Worm (Caenorhabditis elegans): ENCODE measurements around the gene srd-56.
A peak's percentile ranks its signal among the peaks of the same experiment; 100 is the strongest.

The srd-56 gene

ce11 chrII:7183493-7184272 is 19.3 kb downstream of the srd-56 start, which contains the start of gene pdl-1 (continued):
- TF ChIP-seq snpc-3.4 (tag; optimal IDR thresholded peaks at IDR 0.05) (peak; percentile 87), nhr-90 (tag; optimal IDR thresholded peaks at IDR 0.05) (peak; percentile 91), nhr-80 (tag; optimal IDR thresholded peaks at IDR 0.05) (peak; percentile 46), madf-6 (GFP tag; IDR thresholded peaks at IDR 0.05) (peak; percentile 73; the same call in 1 of the 2 replicates), rec-8 (tag; optimal IDR thresholded peaks at IDR 0.05) (peak; percentile 84 to 97), lin-54 (GFP tag; optimal IDR thresholded peaks at IDR 0.05) (peak; percentile 78), lin-26 (GFP tag; IDR thresholded peaks at IDR 0.05) (peak; percentile 96), ztf-22 (GFP tag; optimal IDR thresholded peaks at IDR 0.05) (peak; percentile 44), ceh-91 (GFP tag; IDR thresholded peaks at IDR 0.05) (no peak), F57C9.4 (tag; optimal IDR thresholded peaks at IDR 0.05) (peak; percentile 65), C06A6.2 (GFP tag; conservative IDR thresholded peaks at IDR 0.05) (0 out of 2 replicates have a peak, but pooled peaks have one; percentile 43), atf-7 (tag; optimal IDR thresholded peaks at IDR 0.05) (peak; percentile 85), lsy-27 (tag; optimal IDR thresholded peaks at IDR 0.05; ENCODE audit: borderline replicate concordance, insufficient read depth) (peak; percentile 52), tbp1 (GFP tag; optimal IDR thresholded peaks at IDR 0.05) (peak; percentile 96), Y67H2A.10 (GFP tag; conservative IDR thresholded peaks at IDR 0.05) (no peak), mes-4 (tag; optimal IDR thresholded peaks at IDR 0.05) (peak; percentile 91), die-1 (tag; optimal IDR thresholded peaks at IDR 0.05) (peak; percentile 96), F33H1.4 (GFP tag; IDR thresholded peaks at IDR 0.05) (peak; percentile 47; the same call in 1 of the 2 replicates), hlh-26 (GFP tag; conservative IDR thresholded peaks at IDR 0.05) (0 out of 2 replicates have a peak, but pooled peaks have one; percentile 61), F57A8.1 (GFP tag; optimal IDR thresholded peaks at IDR 0.05) (peak; percentile 46), ztf-25 (GFP tag; IDR thresholded peaks at IDR 0.05) (peak; percentile 84; the same call in 1 of the 2 replicates), dpff-1 (tag; optimal IDR thresholded peaks at IDR 0.05) (peak; percentile 13), hsf-1 (GFP tag; IDR thresholded peaks at IDR 0.05) (peak; percentile 50; the same call in 1 of the 2 replicates), cebp-1 (GFP tag; IDR thresholded peaks at IDR 0.05) (no peak), cebp-1 (tag; optimal IDR thresholded peaks at IDR 0.05) (peak; percentile 80), fkh-3 (tag; optimal IDR thresholded peaks at IDR 0.05) (peak; percentile 71), F52B5.7 (tag; optimal IDR thresholded peaks at IDR 0.05) (peak; percentile 94), mel-28 (tag; optimal IDR thresholded peaks at IDR 0.05; ENCODE audit: borderline replicate concordance) (peak; percentile 57), zfh-2 (GFP tag; conservative IDR thresholded peaks at IDR 0.05) (no peak; the same call in 1 of the 2 replicates), snpc-1.1 (tag; optimal IDR thresholded peaks at IDR 0.05; ENCODE audit: insufficient read depth) (peak; percentile 59), Y53F4B.3 (GFP tag; IDR thresholded peaks at IDR 0.05) (peak; percentile 68; the same call in 1 of the 2 replicates), Y95B8A.8 (GFP tag; IDR thresholded peaks at IDR 0.05) (peak; percentile 62; the same call in 1 of the 2 replicates), gei-17 (GFP tag; optimal IDR thresholded peaks at IDR 0.05) (peak; percentile 39), F22D6.2 (tag; optimal IDR thresholded peaks at IDR 0.05) (peak; percentile 6), madf-10 (tag; optimal IDR thresholded peaks at IDR 0.05) (peak; percentile 86), hmg-1.2 (GFP tag; IDR thresholded peaks at IDR 0.05) (peak; percentile 78), hlh-12 (tag; optimal IDR thresholded peaks at IDR 0.05) (peak; percentile 84), ztf-3 (GFP tag; optimal IDR thresholded peaks at IDR 0.05) (peak; percentile 51), Y79H2A.3 (GFP tag; conservative IDR thresholded peaks at IDR 0.05) (peak; percentile 72; the same call in 1 of the 2 replicates), C17E4.6 (GFP tag; IDR thresholded peaks at IDR 0.05) (peak; percentile 63; the same call in 1 of the 2 replicates), snpc-4 (GFP tag; optimal IDR thresholded peaks at IDR 0.05) (peak; percentile 53), snpc-4 (tag; optimal IDR thresholded peaks at IDR 0.05) (peak; percentile 67 to 83 (median 80)), snpc-1.3 (tag; optimal IDR thresholded peaks at IDR 0.05; ENCODE audit: insufficient read depth) (peak; percentile 89), xnd-1 (tag; optimal IDR thresholded peaks at IDR 0.05) (no peak), ekl-4 (GFP tag; IDR thresholded peaks at IDR 0.05) (peak; percentile 88)
